Comparison of ENCODE assay signal across 4 worm cellular contexts in genomic region chrIV:3611845-3612244, ce11.
A peak's percentile ranks its signal among the peaks of the same experiment; 100 is the strongest.
TF ChIP-seq lines count a peak whose summit lies in the region.

No protein-coding gene starts in this region.

TF ChIP-seq in whole organism, L1 larva, 84 proteins besides CTCF, POLR2A, EP300 and RAD21 (continued from another document):
- peak in 1 of 2 experiments; percentile 69 for TF ChIP-seq lin-35 (GFP tag; optimal IDR thresholded peaks at IDR 0.05; lab: Kevin White, UChicago)
- TF ChIP-seq lin-13 (GFP tag; optimal IDR thresholded peaks at IDR 0.05; lab: Kevin White, UChicago) = no peak
- TF ChIP-seq egl-13 (tag; optimal IDR thresholded peaks at IDR 0.05; lab: Kevin White, UChicago) = peak; percentile 1
- TF ChIP-seq lin-39 (tag; optimal IDR thresholded peaks at IDR 0.05; lab: Kevin White, UChicago) = no peak
- peak; percentile 81 for TF ChIP-seq pqm-1 (tag; optimal IDR thresholded peaks at IDR 0.05; lab: Kevin White, UChicago)
- TF ChIP-seq lir-3 (tag; optimal IDR thresholded peaks at IDR 0.05; lab: Kevin White, UChicago; ENCODE audit: poor library complexity) = no peak
- no peak for TF ChIP-seq zag-1 (tag; optimal IDR thresholded peaks at IDR 0.05; lab: Kevin White, UChicago)
- peak; percentile 34 for TF ChIP-seq jun-1 (tag; optimal IDR thresholded peaks at IDR 0.05; lab: Kevin White, UChicago)
- no peak for TF ChIP-seq unc-62 (GFP tag; optimal IDR thresholded peaks at IDR 0.05; lab: Kevin White, UChicago)
- no peak for TF ChIP-seq lin-15B (tag; optimal IDR thresholded peaks at IDR 0.05; lab: Kevin White, UChicago)
- no peak for TF ChIP-seq C34B4.2 (tag; optimal IDR thresholded peaks at IDR 0.05; lab: Kevin White, UChicago)
- TF ChIP-seq nhr-19 (GFP tag; conservative IDR thresholded peaks at IDR 0.05; lab: Robert Waterston, UW) = peak; percentile 25; the same call in 1 of the 2 replicates
- TF ChIP-seq lsy-2 (tag; optimal IDR thresholded peaks at IDR 0.05; lab: Kevin White, UChicago) = no peak

TF ChIP-seq in whole organism, L3 larva, 47 proteins besides CTCF, POLR2A, EP300 and RAD21 (continued from another document):
- TF ChIP-seq nhr-28 (tag; optimal IDR thresholded peaks at IDR 0.05; lab: Kevin White, UChicago) (no peak), unc-62 (GFP tag; optimal IDR thresholded peaks at IDR 0.05; lab: Kevin White, UChicago) (no peak), ceh-28 (tag; optimal IDR thresholded peaks at IDR 0.05; lab: Kevin White, UChicago) (no peak), ztf-11 (tag; optimal IDR thresholded peaks at IDR 0.05; lab: Kevin White, UChicago) (no peak), ZK546.5 (tag; optimal IDR thresholded peaks at IDR 0.05; lab: Kevin White, UChicago) (no peak), snpc-4 (tag; optimal IDR thresholded peaks at IDR 0.05; lab: Kevin White, UChicago) (no peak), elt-1 (tag; optimal IDR thresholded peaks at IDR 0.05; lab: Kevin White, UChicago) (no peak), ceh-82 (tag; optimal IDR thresholded peaks at IDR 0.05; lab: Kevin White, UChicago) (no peak), R02D3.7 (tag; optimal IDR thresholded peaks at IDR 0.05; lab: Kevin White, UChicago) (no peak), eor-1 (tag; optimal IDR thresholded peaks at IDR 0.05; lab: Kevin White, UChicago) (no peak), ceh-16 (tag; optimal IDR thresholded peaks at IDR 0.05; lab: Kevin White, UChicago) (no peak), lin-15B (tag; optimal IDR thresholded peaks at IDR 0.05; lab: Kevin White, UChicago) (no peak), nhr-12 (tag; optimal IDR thresholded peaks at IDR 0.05; lab: Kevin White, UChicago) (no peak), zag-1 (tag; optimal IDR thresholded peaks at IDR 0.05; lab: Kevin White, UChicago) (no peak), egl-5 (tag; optimal IDR thresholded peaks at IDR 0.05; lab: Kevin White, UChicago) (no peak), nhr-43 (tag; optimal IDR thresholded peaks at IDR 0.05; lab: Kevin White, UChicago; ENCODE audit: poor library complexity, severe bottlenecking) (no peak), jun-1 (tag; optimal IDR thresholded peaks at IDR 0.05; lab: Kevin White, UChicago) (peak; percentile 90), fkh-10 (GFP tag; optimal IDR thresholded peaks at IDR 0.05; lab: Kevin White, UChicago) (no peak), fos-1 (tag; optimal IDR thresholded peaks at IDR 0.05; lab: Kevin White, UChicago) (no peak), aly-2 (tag; optimal IDR thresholded peaks at IDR 0.05; lab: Kevin White, UChicago) (no peak), pha-4 (tag; optimal IDR thresholded peaks at IDR 0.05; lab: Kevin White, UChicago) (peak; percentile 13), nfya-1 (tag; optimal IDR thresholded peaks at IDR 0.05; lab: Kevin White, UChicago; ENCODE audit: insufficient read depth) (no peak), nhr-11 (tag; optimal IDR thresholded peaks at IDR 0.05; lab: Kevin White, UChicago) (no peak), fkh-2 (tag; optimal IDR thresholded peaks at IDR 0.05; lab: Kevin White, UChicago) (no peak), egl-27 (tag; optimal IDR thresholded peaks at IDR 0.05; lab: Kevin White, UChicago) (peak; percentile 22), nhr-237 (tag; optimal IDR thresholded peaks at IDR 0.05; lab: Kevin White, UChicago) (no peak), pqm-1 (tag; optimal IDR thresholded peaks at IDR 0.05; lab: Kevin White, UChicago) (peak; percentile 99), nhr-67 (tag; optimal IDR thresholded peaks at IDR 0.05; lab: Kevin White, UChicago) (no peak), mml-1 (tag; optimal IDR thresholded peaks at IDR 0.05; lab: Kevin White, UChicago) (no peak)

TF ChIP-seq in whole organism, L4 larva, 104 proteins besides CTCF, POLR2A, EP300 and RAD21 (continued from another document):
- TF ChIP-seq ZK337.2 (GFP tag; IDR thresholded peaks at IDR 0.05; lab: Robert Waterston, UW) = no peak
- TF ChIP-seq pha-4 (GFP tag; IDR thresholded peaks at IDR 0.05; lab: Robert Waterston, UW) = peak; percentile 68; the same call in 1 of the 2 replicates
- TF ChIP-seq pha-4 (tag; optimal IDR thresholded peaks at IDR 0.05; lab: Kevin White, UChicago) = no peak
- TF ChIP-seq nhr-237 (tag; optimal IDR thresholded peaks at IDR 0.05; lab: Kevin White, UChicago) = no peak
- TF ChIP-seq dve-1 (tag; optimal IDR thresholded peaks at IDR 0.05; lab: Kevin White, UChicago; ENCODE audit: insufficient read depth) = peak; percentile 94
- TF ChIP-seq tra-1 (GFP tag; IDR thresholded peaks at IDR 0.05; lab: Robert Waterston, UW) = peak; percentile 82
- TF ChIP-seq lin-38 (GFP tag; IDR thresholded peaks at IDR 0.05; lab: Robert Waterston, UW) = peak; percentile 47
- TF ChIP-seq saeg-2 (GFP tag; IDR thresholded peaks at IDR 0.05; lab: Robert Waterston, UW) = peak; percentile 76; the same call in 1 of the 2 replicates
- peak; percentile 87 for TF ChIP-seq dmd-6 (GFP tag; IDR thresholded peaks at IDR 0.05; lab: Robert Waterston, UW)
- TF ChIP-seq nhr-10 (tag; optimal IDR thresholded peaks at IDR 0.05; lab: Kevin White, UChicago) = peak; percentile 52
- peak; percentile 55 for TF ChIP-seq jun-1 (tag; optimal IDR thresholded peaks at IDR 0.05; lab: Kevin White, UChicago)
- TF ChIP-seq mxl-3 (GFP tag; optimal IDR thresholded peaks at IDR 0.05; lab: Kevin White, UChicago) = peak; percentile 62
- 0 out of 2 replicates have a peak, but pooled peaks have one; percentile 10 for TF ChIP-seq dmd-8 (GFP tag; IDR thresholded peaks at IDR 0.05; lab: Robert Waterston, UW)
- TF ChIP-seq spr-1 (tag; optimal IDR thresholded peaks at IDR 0.05; lab: Kevin White, UChicago) = peak; percentile 39
- peak; percentile 86 for TF ChIP-seq nhr-102 (tag; optimal IDR thresholded peaks at IDR 0.05; lab: Kevin White, UChicago)
- peak in 1 of 2 experiments; percentile 10 for TF ChIP-seq lsy-2 (tag; optimal IDR thresholded peaks at IDR 0.05; lab: Kevin White, UChicago)
- peak; percentile 82 for TF ChIP-seq pqm-1 (tag; optimal IDR thresholded peaks at IDR 0.05; lab: Kevin White, UChicago)
- TF ChIP-seq mdt-29 (GFP tag; IDR thresholded peaks at IDR 0.05; lab: Robert Waterston, UW) = peak; percentile 65
- no peak for TF ChIP-seq zip-2 (tag; optimal IDR thresholded peaks at IDR 0.05; lab: Kevin White, UChicago)
- peak in 1 of 2 experiments; percentile 71 for TF ChIP-seq daf-16 (GFP tag; optimal IDR thresholded peaks at IDR 0.05; lab: Kevin White, UChicago)
- TF ChIP-seq daf-16 (tag; optimal IDR thresholded peaks at IDR 0.05; lab: Kevin White, UChicago) = peak; percentile 79
- peak; percentile 64; the same call in 1 of the 2 replicates for TF ChIP-seq T26A8.4 (GFP tag; IDR thresholded peaks at IDR 0.05; lab: Robert Waterston, UW)
- TF ChIP-seq aly-2 (tag; optimal IDR thresholded peaks at IDR 0.05; lab: Kevin White, UChicago) = no peak
- TF ChIP-seq hif-1 (tag; optimal IDR thresholded peaks at IDR 0.05; lab: Kevin White, UChicago) = peak in 1 of 2 experiments; percentile 17
- TF ChIP-seq lin-1 (GFP tag; IDR thresholded peaks at IDR 0.05; lab: Robert Waterston, UW) = peak; percentile 84
- no peak for TF ChIP-seq hmg-1.1 (GFP tag; IDR thresholded peaks at IDR 0.05; lab: Robert Waterston, UW)
- no peak for TF ChIP-seq ceh-32 (tag; optimal IDR thresholded peaks at IDR 0.05; lab: Kevin White, UChicago; ENCODE audit: poor library complexity)
- TF ChIP-seq set-16 (GFP tag; IDR thresholded peaks at IDR 0.05; lab: Robert Waterston, UW) = peak; percentile 49; the same call in 1 of the 2 replicates
- TF ChIP-seq lin-29 (GFP tag; IDR thresholded peaks at IDR 0.05; lab: Robert Waterston, UW) = no peak
- TF ChIP-seq dmd-9 (GFP tag; IDR thresholded peaks at IDR 0.05; lab: Robert Waterston, UW) = no peak

TF ChIP-seq in whole organism, young adult, 124 proteins besides CTCF, POLR2A, EP300 and RAD21 (continued from another document):
- TF ChIP-seq lin-40 (tag; optimal IDR thresholded peaks at IDR 0.05; lab: Kevin White, UChicago) = peak; percentile 23
- peak; percentile 76 for TF ChIP-seq B0336.3 (GFP tag; IDR thresholded peaks at IDR 0.05; lab: Robert Waterston, UW)
- no peak for TF ChIP-seq gei-17 (GFP tag; optimal IDR thresholded peaks at IDR 0.05; lab: Kevin White, UChicago)
- TF ChIP-seq K11D2.4 (GFP tag; IDR thresholded peaks at IDR 0.05; lab: Robert Waterston, UW) = 0 out of 2 replicates have a peak, but pooled peaks have one; percentile 53
- no peak for TF ChIP-seq ztf-3 (GFP tag; optimal IDR thresholded peaks at IDR 0.05; lab: Kevin White, UChicago)
- peak; percentile 52 for TF ChIP-seq pha-4 (tag; optimal IDR thresholded peaks at IDR 0.05; lab: Kevin White, UChicago)
- no peak for TF ChIP-seq Y95B8A.8 (GFP tag; IDR thresholded peaks at IDR 0.05; lab: Robert Waterston, UW)
- no peak for TF ChIP-seq lsy-27 (tag; optimal IDR thresholded peaks at IDR 0.05; lab: Kevin White, UChicago; ENCODE audit: borderline replicate concordance, insufficient read depth)
- TF ChIP-seq lin-54 (GFP tag; optimal IDR thresholded peaks at IDR 0.05; lab: Kevin White, UChicago) = peak; percentile 32
- no peak for TF ChIP-seq F57C9.4 (tag; optimal IDR thresholded peaks at IDR 0.05; lab: Kevin White, UChicago)
- peak; percentile 76 for TF ChIP-seq nhr-90 (tag; optimal IDR thresholded peaks at IDR 0.05; lab: Kevin White, UChicago)
- no peak for TF ChIP-seq xnd-1 (tag; optimal IDR thresholded peaks at IDR 0.05; lab: Kevin White, UChicago)
- TF ChIP-seq C06A6.2 (GFP tag; conservative IDR thresholded peaks at IDR 0.05; lab: Robert Waterston, UW) = 0 out of 2 replicates have a peak, but pooled peaks have one; percentile 12
- TF ChIP-seq ceh-27 (GFP tag; optimal IDR thresholded peaks at IDR 0.05; lab: Kevin White, UChicago) = no peak
- 0 out of 2 replicates have a peak, but pooled peaks have one; percentile 43 for TF ChIP-seq Y53G8AR.9 (GFP tag; conservative IDR thresholded peaks at IDR 0.05; lab: Robert Waterston, UW)
- TF ChIP-seq unc-62 (GFP tag; optimal IDR thresholded peaks at IDR 0.05; lab: Kevin White, UChicago) = no peak
- peak; percentile 40; the same call in 1 of the 2 replicates for TF ChIP-seq hmg-1.2 (GFP tag; IDR thresholded peaks at IDR 0.05; lab: Robert Waterston, UW)
- peak; percentile 53 for TF ChIP-seq atf-7 (tag; optimal IDR thresholded peaks at IDR 0.05; lab: Kevin White, UChicago)
- peak; percentile 47 for TF ChIP-seq F22D6.2 (tag; optimal IDR thresholded peaks at IDR 0.05; lab: Kevin White, UChicago)
- TF ChIP-seq egl-18 (GFP tag; IDR thresholded peaks at IDR 0.05; lab: Robert Waterston, UW) = no peak
- no peak for TF ChIP-seq D2030.7 (GFP tag; IDR thresholded peaks at IDR 0.05; lab: Robert Waterston, UW)
- TF ChIP-seq nfya-1 (tag; optimal IDR thresholded peaks at IDR 0.05; lab: Kevin White, UChicago; ENCODE audit: borderline replicate concordance, insufficient read depth) = no peak
- TF ChIP-seq ceh-58 (GFP tag; IDR thresholded peaks at IDR 0.05; lab: Robert Waterston, UW) = no peak
- TF ChIP-seq F49E8.2 (tag; optimal IDR thresholded peaks at IDR 0.05; lab: Kevin White, UChicago; ENCODE audit: insufficient read depth) = no peak
- no peak for TF ChIP-seq ceh-91 (GFP tag; IDR thresholded peaks at IDR 0.05; lab: Robert Waterston, UW)
- peak; percentile 95 for TF ChIP-seq nhr-80 (tag; optimal IDR thresholded peaks at IDR 0.05; lab: Kevin White, UChicago)
- TF ChIP-seq egrh-3 (GFP tag; IDR thresholded peaks at IDR 0.05; lab: Robert Waterston, UW) = 0 out of 2 replicates have a peak, but pooled peaks have one; percentile 33
- peak; percentile 74 to 82 for TF ChIP-seq let-607 (tag; optimal IDR thresholded peaks at IDR 0.05; lab: Kevin White, UChicago)
- peak; percentile 74 for TF ChIP-seq nfyb-1 (GFP tag; IDR thresholded peaks at IDR 0.05; lab: Robert Waterston, UW)
- no peak for TF ChIP-seq Y67H2A.10 (GFP tag; conservative IDR thresholded peaks at IDR 0.05; lab: Robert Waterston, UW)
- TF ChIP-seq lsl-1 (GFP tag; optimal IDR thresholded peaks at IDR 0.05; lab: Kevin White, UChicago) = no peak
- TF ChIP-seq ceh-40 (GFP tag; IDR thresholded peaks at IDR 0.05; lab: Robert Waterston, UW) = no peak
- TF ChIP-seq snpc-4 (GFP tag; optimal IDR thresholded peaks at IDR 0.05; lab: Kevin White, UChicago) = no peak
- peak in 3 of 4 experiments; percentile 12 to 33 (median 32) for TF ChIP-seq snpc-4 (tag; optimal IDR thresholded peaks at IDR 0.05; lab: Kevin White, UChicago)
- TF ChIP-seq ztf-18 (tag; optimal IDR thresholded peaks at IDR 0.05; lab: Kevin White, UChicago) = no peak
- no peak for TF ChIP-seq K12H6.12 (tag; optimal IDR thresholded peaks at IDR 0.05; lab: Kevin White, UChicago)
- TF ChIP-seq C17E4.6 (GFP tag; IDR thresholded peaks at IDR 0.05; lab: Robert Waterston, UW) = no peak
TF ChIP-seq in whole organism, young adult: peak in this region for 28.
